Worm (Caenorhabditis elegans) whole organism, late embryonic: ENCODE data around the gene ptr-6.

ENCODE experiments used
- C08G9.2 ChIP-seq: sonication (generic microtip); optimal IDR thresholded peaks from 2 replicates; lab custom pipeline; 2016; ENCODE audit warnings: mild to moderate bottlenecking, missing genetic modification characterization, moderate library complexity, missing compliant biosample characterization
- C38D4.7 ChIP-seq: fragments of 200-800 bp; sonication (Bioruptor generic); optimal IDR thresholded peaks from 2 replicates; lab custom pipeline; 2018; ENCODE audit warnings: mild to moderate bottlenecking, missing genetic modification characterization, moderate library complexity, missing compliant biosample characterization
- F13H6.1 ChIP-seq: sonication (generic microtip); optimal IDR thresholded peaks from 2 replicates; lab custom pipeline; 2016; ENCODE audit warnings: missing genetic modification characterization, missing compliant biosample characterization
- K02D7.2 ChIP-seq: sonication (generic microtip); optimal IDR thresholded peaks from 2 replicates; lab custom pipeline; 2017; ENCODE audit warnings: mild to moderate bottlenecking, missing genetic modification characterization, missing compliant biosample characterization
- K09A11.1 ChIP-seq: sonication (generic microtip); optimal IDR thresholded peaks from 2 replicates; lab custom pipeline; 2017; ENCODE audit warnings: antibody characterized with exemption, mild to moderate bottlenecking, missing genetic modification characterization, missing compliant biosample characterization; ENCODE audit not compliant: insufficient read depth
- T23F11.4 ChIP-seq: fragments of 200-800 bp; sonication (Bioruptor generic); optimal IDR thresholded peaks from 2 replicates; lab custom pipeline; 2018; ENCODE audit warnings: mild to moderate bottlenecking, missing genetic modification characterization, missing compliant biosample characterization
- Y22D7AL.16 ChIP-seq: sonication (generic microtip); optimal IDR thresholded peaks from 2 replicates; lab custom pipeline; 2016; ENCODE audit warnings: missing genetic modification characterization, missing compliant biosample characterization
- ceh-14 ChIP-seq: sonication (generic microtip); optimal IDR thresholded peaks from 2 replicates; lab custom pipeline; 2016; ENCODE audit warnings: missing genotype, missing genetic modification characterization, missing compliant biosample characterization
- ceh-18 ChIP-seq: sonication (generic microtip); optimal IDR thresholded peaks from 2 replicates; lab custom pipeline; 2016; ENCODE audit warnings: missing genetic modification characterization, missing compliant biosample characterization
- ceh-30 ChIP-seq: fragments of 150-350 bp; optimal IDR thresholded peaks from 2 replicates; lab custom pipeline; 2014; ENCODE audit warnings: missing biosample characterization, missing genetic modification characterization
- ceh-31 ChIP-seq: sonication (generic microtip); optimal IDR thresholded peaks from 2 replicates; lab custom pipeline; 2016; ENCODE audit warnings: missing genetic modification characterization, missing compliant biosample characterization
- ceh-34 ChIP-seq: sonication (generic microtip); optimal IDR thresholded peaks from 2 replicates; lab custom pipeline; 2016; ENCODE audit warnings: mild to moderate bottlenecking, missing genetic modification characterization, missing compliant biosample characterization
- elt-2 ChIP-seq: sonication (generic microtip); optimal IDR thresholded peaks from 2 replicates; lab custom pipeline; 2016; ENCODE audit warnings: missing genetic modification reagents, missing genetic modification characterization, missing compliant biosample characterization
- eyg-1 ChIP-seq: sonication (generic microtip); optimal IDR thresholded peaks from 2 replicates; lab custom pipeline; 2016; ENCODE audit warnings: missing genotype, missing genetic modification characterization, missing compliant biosample characterization
- fkh-10 ChIP-seq: fragments of 150-350 bp; optimal IDR thresholded peaks from 2 replicates; lab custom pipeline; 2014; ENCODE audit warnings: missing biosample characterization, missing genetic modification reagents, missing genetic modification characterization
- hlh-13 ChIP-seq: fragments of 200-800 bp; sonication (Bioruptor generic); optimal IDR thresholded peaks from 2 replicates; lab custom pipeline; 2018; ENCODE audit warnings: mild to moderate bottlenecking, missing genetic modification characterization, missing compliant biosample characterization
- hlh-15 ChIP-seq: sonication (generic microtip); optimal IDR thresholded peaks from 2 replicates; lab custom pipeline; 2016; ENCODE audit warnings: missing genetic modification characterization, missing compliant biosample characterization
- hlh-30 ChIP-seq: sonication (generic microtip); optimal IDR thresholded peaks from 2 replicates; lab custom pipeline; 2017; ENCODE audit warnings: antibody characterized with exemption, missing genetic modification characterization, missing compliant biosample characterization; ENCODE audit not compliant: insufficient read depth
- hlh-8 ChIP-seq: sonication (generic microtip); optimal IDR thresholded peaks from 2 replicates; lab custom pipeline; 2016; ENCODE audit warnings: missing genotype, missing genetic modification characterization, missing compliant biosample characterization
- madf-2 ChIP-seq: sonication (generic microtip); optimal IDR thresholded peaks from 2 replicates; lab custom pipeline; 2017; ENCODE audit warnings: missing genetic modification characterization, missing compliant biosample characterization
- nfya-1 ChIP-seq: sonication (generic microtip); optimal IDR thresholded peaks from 2 replicates; lab custom pipeline; 2017; ENCODE audit warnings: missing genetic modification characterization, mild to moderate bottlenecking, missing compliant biosample characterization, antibody characterized with exemption, moderate library complexity
- nhr-232 ChIP-seq: sonication (generic microtip); optimal IDR thresholded peaks from 2 replicates; lab custom pipeline; 2016; ENCODE audit warnings: missing genetic modification characterization, missing compliant biosample characterization
- odd-2 ChIP-seq: sonication (generic microtip); optimal IDR thresholded peaks from 2 replicates; lab custom pipeline; 2017; ENCODE audit warnings: antibody characterized with exemption, mild to moderate bottlenecking, missing genetic modification characterization, missing compliant biosample characterization
- pax-1 ChIP-seq: fragments of 150-350 bp; optimal IDR thresholded peaks from 2 replicates; lab custom pipeline; 2014; ENCODE audit warnings: missing biosample characterization, missing genetic modification characterization
- ref-2 ChIP-seq: sonication (generic microtip); optimal IDR thresholded peaks from 2 replicates; lab custom pipeline; 2016; ENCODE audit warnings: missing genetic modification characterization, missing compliant biosample characterization
- rnt-1 ChIP-seq: sonication (generic microtip); optimal IDR thresholded peaks from 2 replicates; lab custom pipeline; 2016; ENCODE audit warnings: missing genetic modification characterization, missing compliant biosample characterization
- sox-4 ChIP-seq: sonication (generic microtip); optimal IDR thresholded peaks from 2 replicates; lab custom pipeline; 2017; ENCODE audit warnings: mild to moderate bottlenecking, missing genetic modification characterization, inconsistent platforms, missing compliant biosample characterization
- tbx-2 ChIP-seq: sonication (generic microtip); optimal IDR thresholded peaks from 2 replicates; lab custom pipeline; 2016; ENCODE audit warnings: missing genetic modification characterization, missing compliant biosample characterization
- ttx-3 ChIP-seq: sonication (generic microtip); optimal IDR thresholded peaks from 2 replicates; lab custom pipeline; 2016; ENCODE audit warnings: missing genetic modification reagents, missing genetic modification characterization, missing compliant biosample characterization
- unc-3 ChIP-seq, 2 experiments: fragments of 200-800 bp in 1 of 2; sonication (Bioruptor generic) in 1 of 2; sonication (generic microtip) in 1 of 2; conservative IDR thresholded peaks in 1 of 2; optimal IDR thresholded peaks in 1 of 2; 2 replicates each; pipeline versions ENCODE4 v1.3.6 to Lab custom; 2016 to 2022; ENCODE audit warnings: missing compliant biosample characterization in 2 of 2, missing genetic modification characterization in 2 of 2, missing genetic modification reagents in 1 of 2
- unc-42 ChIP-seq: sonication (generic microtip); optimal IDR thresholded peaks from 2 replicates; lab custom pipeline; 2016; ENCODE audit warnings: missing genotype, missing genetic modification characterization, missing compliant biosample characterization
- unc-55 ChIP-seq: sonication (generic microtip); optimal IDR thresholded peaks from 2 replicates; lab custom pipeline; 2017; ENCODE audit warnings: missing biosample characterization, missing genetic modification reagents, missing genetic modification characterization
- ztf-16 ChIP-seq: sonication (generic microtip); optimal IDR thresholded peaks from 2 replicates; lab custom pipeline; 2017; ENCODE audit warnings: missing genetic modification characterization, missing compliant biosample characterization

The ptr-6 gene

DNA sequence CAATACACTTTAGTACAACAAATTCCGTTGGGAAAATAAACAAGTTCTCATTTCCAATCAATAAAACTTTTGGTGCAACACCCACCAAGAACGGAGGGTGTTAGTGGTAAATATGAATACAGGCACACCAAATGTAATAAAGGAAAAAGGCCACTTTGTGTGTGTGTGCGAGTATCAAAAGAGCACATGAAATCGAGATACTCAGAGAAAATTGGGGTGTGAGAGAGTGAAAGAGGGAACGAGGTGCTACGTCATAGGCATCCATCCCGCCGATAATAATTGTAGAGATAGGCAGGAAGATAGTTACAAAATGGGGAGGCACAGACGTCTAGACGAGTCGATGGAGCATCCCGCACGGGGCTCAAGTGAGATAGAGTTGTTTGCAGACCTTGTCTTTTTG lies 18.9 kb downstream of the ptr-6 start (continued):
- TF ChIP-seq madf-2 (tag; lab: Kevin White, UChicago), result no peak
- TF ChIP-seq hlh-15 (tag; lab: Kevin White, UChicago), result no peak
- no peak for TF ChIP-seq K09A11.1 (tag; lab: Kevin White, UChicago)
- no peak for TF ChIP-seq eyg-1 (tag; lab: Kevin White, UChicago)
- peak; percentile 62 for TF ChIP-seq tbx-2
- TF ChIP-seq unc-55 (GFP tag; lab: Kevin White, UChicago), result peak; percentile 26
- TF ChIP-seq nfya-1 (tag; lab: Kevin White, UChicago), result peak; percentile 34
- TF ChIP-seq hlh-30 (tag; lab: Kevin White, UChicago), result no peak
- no peak for TF ChIP-seq hlh-13 (GFP tag; lab: Kevin White, UChicago)
- peak; percentile 70 for TF ChIP-seq ref-2
- peak; percentile 54 for TF ChIP-seq unc-42 (tag; lab: Kevin White, UChicago)
- no peak for TF ChIP-seq hlh-8 (tag; lab: Kevin White, UChicago)

DNA sequence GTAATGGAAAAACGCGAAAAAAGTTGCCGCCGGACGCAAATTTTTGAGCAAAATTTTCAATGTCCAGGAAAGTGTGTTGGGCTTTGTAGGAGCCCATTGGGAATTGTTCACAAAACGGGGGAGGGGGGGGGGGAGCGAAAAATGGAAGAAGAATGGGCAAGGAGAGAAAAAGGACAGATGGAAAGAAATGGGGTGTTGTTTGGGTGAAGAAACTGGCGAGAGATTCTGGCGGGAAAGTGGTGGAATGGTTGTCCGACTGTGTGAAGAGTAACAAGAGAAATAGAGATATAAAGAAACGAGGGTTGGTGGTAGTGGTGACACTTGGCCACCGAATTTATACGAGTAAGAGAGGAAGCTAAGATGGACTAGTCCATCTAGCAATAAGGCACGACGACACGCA lies 20.3 kb downstream of the ptr-6 start:
- peak; percentile 5 for TF ChIP-seq unc-55 (GFP tag; lab: Kevin White, UChicago)
- peak; percentile 23 for TF ChIP-seq tbx-2
- TF ChIP-seq ttx-3 (tag; lab: Kevin White, UChicago), result no peak
- TF ChIP-seq nfya-1 (tag; lab: Kevin White, UChicago), result peak; percentile 9
- peak; percentile 23 for TF ChIP-seq T23F11.4
- no peak for TF ChIP-seq K02D7.2
- TF ChIP-seq ceh-30, result no peak
- no peak for TF ChIP-seq Y22D7AL.16 (tag; lab: Kevin White, UChicago)
- TF ChIP-seq pax-1 (tag; lab: Kevin White, UChicago), result no peak
- TF ChIP-seq ceh-34, result no peak
- no peak for TF ChIP-seq F13H6.1 (tag; lab: Kevin White, UChicago)
- peak; percentile 46 for TF ChIP-seq ceh-31
- TF ChIP-seq odd-2 (tag; lab: Kevin White, UChicago), result no peak

DNA sequence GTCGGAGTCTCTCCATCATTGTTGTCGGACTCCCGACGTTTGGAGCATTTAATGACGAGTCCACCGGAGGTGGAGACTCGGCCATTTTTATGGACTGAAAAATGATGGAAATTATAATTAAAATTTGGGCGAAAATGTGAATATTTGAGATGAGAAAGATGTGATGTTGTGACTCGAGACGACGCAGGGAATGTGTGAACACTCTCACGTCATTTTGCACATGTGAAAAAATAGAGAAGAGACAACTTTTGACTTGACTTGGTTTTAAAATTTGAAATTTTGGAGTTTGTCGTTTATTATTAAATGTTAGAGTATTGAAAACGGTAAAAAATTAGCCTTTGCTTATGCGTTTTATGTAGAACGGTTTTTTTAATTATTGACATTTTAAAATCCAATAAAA lies 21.4 kb downstream of the ptr-6 start, which contains the start of gene dsh-1:
TSS of gene dsh-1 (minus strand) at position 101 of the 400 bp plus-strand sequence.
- no peak for TF ChIP-seq ceh-14 (tag; lab: Kevin White, UChicago)
- no peak for TF ChIP-seq tbx-2
- TF ChIP-seq ztf-16 (tag; lab: Kevin White, UChicago), result no peak
- TF ChIP-seq, all 69 proteins: peak for 0

DNA sequence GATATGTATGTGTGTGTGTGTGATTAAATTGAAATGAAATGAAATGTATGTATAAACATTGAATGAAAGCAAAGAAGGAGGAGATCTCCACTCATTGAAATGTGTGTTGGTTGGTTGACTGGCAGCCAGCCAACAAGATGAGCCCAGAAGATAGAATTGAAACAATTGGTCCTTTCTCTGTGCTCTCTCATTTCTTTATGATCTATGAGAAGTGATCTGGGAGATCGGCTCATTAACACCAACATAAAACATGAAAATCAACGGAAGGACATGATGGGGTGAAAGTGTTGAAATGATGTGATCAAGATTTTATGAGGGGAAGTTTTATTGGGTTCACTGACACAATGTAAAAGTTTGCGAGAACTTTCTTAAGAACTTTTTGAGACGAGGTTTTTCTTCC lies 23.8 kb downstream of the ptr-6 start:
- TF ChIP-seq nfya-1 (tag; lab: Kevin White, UChicago) (peak; percentile 26), ceh-18 (tag; lab: Kevin White, UChicago) (peak; percentile 0), ttx-3 (tag; lab: Kevin White, UChicago) (no peak), unc-55 (GFP tag; lab: Kevin White, UChicago) (peak; percentile 77), rnt-1 (peak; percentile 21)

DNA sequence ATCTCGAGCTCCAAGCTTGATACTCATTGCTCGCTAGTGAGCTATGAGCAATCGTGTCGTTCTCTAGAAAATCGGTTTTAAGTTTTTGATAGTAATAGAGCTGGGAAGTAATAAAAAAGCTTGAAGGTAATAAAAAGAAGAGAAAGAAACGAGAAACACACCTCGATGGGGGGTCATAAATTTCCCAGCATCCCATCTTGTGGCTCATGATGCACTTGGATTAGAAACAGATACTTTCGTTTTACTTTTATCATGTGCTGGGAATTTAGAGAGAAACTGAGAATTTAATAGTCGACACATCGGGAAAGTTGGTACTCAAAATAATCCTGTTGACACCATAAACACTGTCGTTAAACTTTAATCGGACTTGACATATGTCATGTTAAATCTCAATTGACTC lies 26.0 kb downstream of the ptr-6 start:
- no peak for TF ChIP-seq ttx-3 (tag; lab: Kevin White, UChicago)
- TF ChIP-seq madf-2 (tag; lab: Kevin White, UChicago), result no peak
- no peak for TF ChIP-seq nhr-232 (tag; lab: Kevin White, UChicago)
- TF ChIP-seq C38D4.7 (GFP tag; lab: Kevin White, UChicago), result no peak
- TF ChIP-seq ceh-31, result no peak
- TF ChIP-seq eyg-1 (tag; lab: Kevin White, UChicago), result no peak
- TF ChIP-seq ceh-30, result no peak
- no peak for TF ChIP-seq unc-3 (GFP tag; conservative IDR thresholded peaks at IDR 0.05; lab: Robert Waterston, UW)
- TF ChIP-seq unc-3 (tag; optimal IDR thresholded peaks at IDR 0.05; lab: Kevin White, UChicago), result no peak
- no peak for TF ChIP-seq fkh-10 (GFP tag; lab: Kevin White, UChicago)
- TF ChIP-seq sox-4, result no peak
- TF ChIP-seq ref-2, result no peak
- no peak for TF ChIP-seq elt-2
- no peak for TF ChIP-seq odd-2 (tag; lab: Kevin White, UChicago)
- TF ChIP-seq C08G9.2 (tag; lab: Kevin White, UChicago), result no peak
- TF ChIP-seq, all 69 proteins: peak for 0
